Worm (Caenorhabditis elegans) whole organism, L1 larva: ENCODE results near the gene htz-1.
A peak's percentile ranks its signal among the peaks of the same experiment; 100 is the strongest.

ENCODE experiments used
- C04F5.9 ChIP-seq: sonication (generic microtip); optimal IDR thresholded peaks from 2 replicates; lab custom pipeline; 2016; ENCODE audit warnings: missing genetic modification characterization, missing compliant biosample characterization
- C34B4.2 ChIP-seq: sonication (generic microtip); optimal IDR thresholded peaks from 2 replicates; lab custom pipeline; 2017; ENCODE audit warnings: mild to moderate bottlenecking, missing genetic modification characterization, missing compliant biosample characterization
- F16B12.6 ChIP-seq: fragments of 150-350 bp; optimal IDR thresholded peaks from 2 replicates; lab custom pipeline; 2014; ENCODE audit warnings: missing biosample characterization, missing genetic modification characterization
- aha-1 ChIP-seq: fragments of 150-350 bp; optimal IDR thresholded peaks from 2 replicates; lab custom pipeline; 2014; ENCODE audit warnings: missing biosample characterization, missing genetic modification characterization
- aly-2 ChIP-seq: fragments of 150-350 bp; optimal IDR thresholded peaks from 2 replicates; lab custom pipeline; 2014; ENCODE audit warnings: missing biosample characterization, missing genetic modification characterization
- ama-1 ChIP-seq: fragments of 150-350 bp; optimal IDR thresholded peaks from 2 replicates; lab custom pipeline; 2014
- blmp-1 ChIP-seq: fragments of 150-350 bp; optimal IDR thresholded peaks from 2 replicates; lab custom pipeline; 2014; ENCODE audit warnings: missing biosample characterization, missing genetic modification characterization
- ceh-63 ChIP-seq: fragments of 200-800 bp; sonication (Bioruptor generic); optimal IDR thresholded peaks from 2 replicates; lab custom pipeline; 2018; ENCODE audit warnings: mild to moderate bottlenecking, missing genetic modification characterization, missing compliant biosample characterization
- ceh-8 ChIP-seq: fragments of 200-800 bp; sonication (Bioruptor generic); optimal IDR thresholded peaks from 2 replicates; lab custom pipeline; 2018; ENCODE audit warnings: mild to moderate bottlenecking, missing genetic modification characterization, moderate library complexity, missing compliant biosample characterization
- ceh-82 ChIP-seq, 3 experiments: fragments of 150-350 bp in 1 of 3; sonication (generic microtip) in 2 of 3; optimal IDR thresholded peaks; 2 replicates each; lab custom pipeline; 2014 to 2017; ENCODE audit warnings: missing biosample characterization in 3 of 3, missing genetic modification characterization in 3 of 3
- ceh-88 ChIP-seq: fragments of 200-800 bp; sonication (Bioruptor generic); IDR thresholded peaks from 2 replicates; pipeline ENCODE4 v1.3.6; 2022; ENCODE audit warnings: missing genetic modification characterization, missing compliant biosample characterization
- ceh-90 ChIP-seq: sonication (generic microtip); optimal IDR thresholded peaks from 2 replicates; lab custom pipeline; 2016; ENCODE audit warnings: missing genetic modification characterization, missing compliant biosample characterization
- ces-1 ChIP-seq: fragments of 150-350 bp; optimal IDR thresholded peaks from 2 replicates; lab custom pipeline; 2014; ENCODE audit warnings: missing biosample characterization, missing genetic modification reagents, missing genetic modification characterization
- dsc-1 ChIP-seq: sonication (generic microtip); optimal IDR thresholded peaks from 2 replicates; lab custom pipeline; 2016; ENCODE audit warnings: mild to moderate bottlenecking, missing genetic modification characterization, missing compliant biosample characterization
- efl-3 ChIP-seq: fragments of 200-800 bp; sonication (Bioruptor generic); optimal IDR thresholded peaks from 2 replicates; lab custom pipeline; 2018; ENCODE audit warnings: mild to moderate bottlenecking, missing genetic modification characterization, missing compliant biosample characterization
- egl-13 ChIP-seq: sonication (generic microtip); optimal IDR thresholded peaks from 2 replicates; lab custom pipeline; 2016; ENCODE audit warnings: missing genotype, missing genetic modification reagents, missing genetic modification characterization, missing compliant biosample characterization
- egl-27 ChIP-seq, 2 experiments: fragments of 150-350 bp in 1 of 2; sonication (generic microtip); optimal IDR thresholded peaks; 3 replicates each; lab custom pipeline; 2017 to 2018; ENCODE audit warnings: missing biosample characterization in 2 of 2, missing genetic modification characterization in 2 of 2, missing genetic modification reagents in 2 of 2
- elt-3 ChIP-seq, 6 experiments: fragments of 150-350 bp in 1 of 6; sonication (generic microtip); optimal IDR thresholded peaks; 2 replicates each; lab custom pipeline; 2017 to 2018; ENCODE audit warnings: missing biosample characterization in 6 of 6, missing genetic modification characterization in 6 of 6, inconsistent platforms in 1 of 6
- ets-5 ChIP-seq: fragments of 200-800 bp; sonication (Bioruptor generic); IDR thresholded peaks from 2 replicates; pipeline ENCODE4 v1.3.6; 2022; ENCODE audit warnings: missing genetic modification characterization, missing compliant biosample characterization
- fkh-8 ChIP-seq: sonication (generic microtip); optimal IDR thresholded peaks from 2 replicates; lab custom pipeline; 2016; ENCODE audit warnings: mild to moderate bottlenecking, missing genetic modification characterization, missing compliant biosample characterization
- fos-1 ChIP-seq: fragments of 150-350 bp; optimal IDR thresholded peaks from 2 replicates; lab custom pipeline; 2014; ENCODE audit warnings: missing biosample characterization, missing genetic modification characterization
- grh-1 ChIP-seq: fragments of 200-800 bp; sonication (Bioruptor generic); IDR thresholded peaks from 2 replicates; pipeline ENCODE4 v1.3.6; 2022; ENCODE audit warnings: missing genetic modification reagents, missing genetic modification characterization, missing compliant biosample characterization
- hlh-17 ChIP-seq: fragments of 200-800 bp; sonication (Bioruptor generic); optimal IDR thresholded peaks from 2 replicates; lab custom pipeline; 2018; ENCODE audit warnings: missing genetic modification characterization, mild to moderate bottlenecking, missing compliant biosample characterization, moderate library complexity, borderline replicate concordance
- hpl-2 ChIP-seq: fragments of 150-350 bp; optimal IDR thresholded peaks from 2 replicates; lab custom pipeline; 2014; ENCODE audit warnings: missing biosample characterization, missing genetic modification reagents, missing genetic modification characterization
- irx-1 ChIP-seq: sonication (generic microtip); optimal IDR thresholded peaks from 2 replicates; lab custom pipeline; 2016; ENCODE audit warnings: missing genetic modification characterization, missing compliant biosample characterization
- jun-1 ChIP-seq: fragments of 150-350 bp; optimal IDR thresholded peaks from 2 replicates; lab custom pipeline; 2014; ENCODE audit warnings: missing biosample characterization, missing genetic modification reagents, missing genetic modification characterization
- lin-14 ChIP-seq: fragments of 200-800 bp; sonication (Bioruptor generic); optimal IDR thresholded peaks from 2 replicates; lab custom pipeline; 2018; ENCODE audit warnings: mild to moderate bottlenecking, missing genetic modification characterization, moderate library complexity, missing compliant biosample characterization
- lin-15B ChIP-seq: fragments of 150-350 bp; sonication (generic microtip); optimal IDR thresholded peaks from 3 replicates; lab custom pipeline; 2014; ENCODE audit warnings: missing biosample characterization, missing genetic modification characterization
- lin-39 ChIP-seq: fragments of 150-350 bp; optimal IDR thresholded peaks from 2 replicates; lab custom pipeline; 2014; ENCODE audit warnings: missing biosample characterization, missing genetic modification reagents, missing genetic modification characterization
- lir-3 ChIP-seq: sonication (generic microtip); optimal IDR thresholded peaks from 2 replicates; lab custom pipeline; 2016; ENCODE audit warnings: mild to moderate bottlenecking, missing genetic modification characterization, moderate library complexity, missing compliant biosample characterization; ENCODE audit not compliant: poor library complexity
- mdl-1 ChIP-seq, 2 experiments: fragments of 150-350 bp; optimal IDR thresholded peaks; 2 replicates each; lab custom pipeline; 2014 to 2017; ENCODE audit warnings: missing biosample characterization in 2 of 2, missing genetic modification characterization in 2 of 2, inconsistent platforms in 1 of 2
- mep-1 ChIP-seq: fragments of 150-350 bp; optimal IDR thresholded peaks from 2 replicates; lab custom pipeline; 2014; ENCODE audit warnings: missing biosample characterization, missing genetic modification characterization
- nhr-11 ChIP-seq: fragments of 150-350 bp; optimal IDR thresholded peaks from 2 replicates; lab custom pipeline; 2014; ENCODE audit warnings: missing biosample characterization, missing genetic modification characterization
- nhr-12 ChIP-seq: sonication (generic microtip); optimal IDR thresholded peaks from 2 replicates; lab custom pipeline; 2017; ENCODE audit warnings: missing biosample characterization, missing genetic modification characterization
- nhr-19 ChIP-seq: fragments of 200-800 bp; sonication (Bioruptor generic); conservative IDR thresholded peaks from 2 replicates; pipeline ENCODE4 v1.3.6; 2022; ENCODE audit warnings: missing genetic modification characterization, missing compliant biosample characterization
- nhr-237 ChIP-seq: fragments of 150-350 bp; optimal IDR thresholded peaks from 2 replicates; lab custom pipeline; 2014; ENCODE audit warnings: missing biosample characterization, missing genetic modification characterization
- nhr-28 ChIP-seq: fragments of 150-350 bp; optimal IDR thresholded peaks from 2 replicates; lab custom pipeline; 2014; ENCODE audit warnings: missing biosample characterization, missing genetic modification characterization
- nhr-47 ChIP-seq: sonication (generic microtip); optimal IDR thresholded peaks from 2 replicates; lab custom pipeline; 2016; ENCODE audit warnings: mild to moderate bottlenecking, missing genetic modification characterization, moderate library complexity, missing compliant biosample characterization
- nhr-71 ChIP-seq: sonication (generic microtip); optimal IDR thresholded peaks from 2 replicates; lab custom pipeline; 2016; ENCODE audit warnings: mild to moderate bottlenecking, missing genetic modification characterization, moderate library complexity, missing compliant biosample characterization
- nhr-76 ChIP-seq: sonication (generic microtip); optimal IDR thresholded peaks from 2 replicates; lab custom pipeline; 2017; ENCODE audit warnings: missing biosample characterization, missing genetic modification characterization
- nhr-77 ChIP-seq: fragments of 150-350 bp; optimal IDR thresholded peaks from 2 replicates; lab custom pipeline; 2014; ENCODE audit warnings: missing biosample characterization, missing genetic modification characterization
- nhr-84 ChIP-seq: sonication (generic microtip); optimal IDR thresholded peaks from 2 replicates; lab custom pipeline; 2017; ENCODE audit warnings: missing biosample characterization, missing genetic modification characterization
- nhr-85 ChIP-seq: sonication (generic microtip); peaks from one replicate; lab custom pipeline; 2016; ENCODE audit warnings: missing genetic modification characterization, inconsistent platforms, missing compliant biosample characterization
- nhr-90 ChIP-seq: sonication (generic microtip); optimal IDR thresholded peaks from 2 replicates; lab custom pipeline; 2016; ENCODE audit warnings: mild to moderate bottlenecking, missing genetic modification characterization, missing compliant biosample characterization; ENCODE audit not compliant: poor library complexity
- skn-1 ChIP-seq: fragments of 150-350 bp; optimal IDR thresholded peaks from 2 replicates; lab custom pipeline; 2014; ENCODE audit warnings: missing biosample characterization, missing genetic modification characterization
- snu-23 ChIP-seq: sonication (generic microtip); optimal IDR thresholded peaks from 2 replicates; lab custom pipeline; 2016; ENCODE audit warnings: missing genetic modification characterization, missing compliant biosample characterization
- sup-37 ChIP-seq: fragments of 200-800 bp; sonication (Bioruptor generic); optimal IDR thresholded peaks from 2 replicates; lab custom pipeline; 2018; ENCODE audit warnings: mild to moderate bottlenecking, missing genetic modification characterization, missing compliant biosample characterization
- swsn-7 ChIP-seq: sonication (generic microtip); optimal IDR thresholded peaks from 2 replicates; lab custom pipeline; 2016; ENCODE audit warnings: missing genetic modification characterization, missing compliant biosample characterization
- tlp-1 ChIP-seq: fragments of 150-350 bp; optimal IDR thresholded peaks from 2 replicates; lab custom pipeline; 2014; ENCODE audit warnings: missing biosample characterization, missing genetic modification characterization
- unc-130 ChIP-seq: fragments of 150-350 bp; optimal IDR thresholded peaks from 2 replicates; lab custom pipeline; 2017; ENCODE audit warnings: missing biosample characterization, missing genetic modification characterization, inconsistent platforms
- unc-86 ChIP-seq: sonication (generic microtip); optimal IDR thresholded peaks from 2 replicates; lab custom pipeline; 2016; ENCODE audit warnings: missing genetic modification characterization, missing compliant biosample characterization
- unc-98 ChIP-seq: fragments of 200-800 bp; sonication (Bioruptor generic); IDR thresholded peaks from 2 replicates; pipeline ENCODE4 v1.3.6; 2022; ENCODE audit warnings: missing genetic modification characterization, missing compliant biosample characterization
- vab-15 ChIP-seq: sonication (generic microtip); optimal IDR thresholded peaks from 2 replicates; lab custom pipeline; 2017; ENCODE audit warnings: missing genotype, mild to moderate bottlenecking, missing genetic modification characterization, missing compliant biosample characterization
- zag-1 ChIP-seq: fragments of 150-350 bp; optimal IDR thresholded peaks from 2 replicates; lab custom pipeline; 2014; ENCODE audit warnings: missing biosample characterization, missing genetic modification characterization
- ztf-4 ChIP-seq: fragments of 150-350 bp; optimal IDR thresholded peaks from 2 replicates; lab custom pipeline; 2014; ENCODE audit warnings: missing biosample characterization, missing genetic modification characterization

Gene htz-1

DNA sequence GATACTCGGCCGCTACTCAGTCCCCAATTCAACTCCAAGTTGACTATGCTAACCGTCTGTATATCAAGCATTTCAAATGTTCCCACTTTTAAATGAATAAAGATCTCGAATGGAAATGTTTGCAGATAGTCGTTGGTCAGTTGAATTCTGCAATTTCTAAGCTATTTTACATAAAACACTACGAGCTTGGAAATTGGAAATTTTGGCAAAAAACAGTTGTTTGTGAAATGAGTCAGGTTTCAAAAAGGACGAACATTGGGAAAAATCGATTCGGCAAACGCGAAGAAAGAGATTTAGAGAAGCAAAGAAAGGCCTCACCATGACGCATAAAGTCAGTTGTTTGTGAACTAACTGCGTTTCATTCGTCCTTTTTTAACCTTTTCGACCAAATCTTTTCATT lies 868 bp downstream of the htz-1 start (continued):
- TF ChIP-seq ceh-88 (GFP tag; lab: Robert Waterston, UW) (no peak), mep-1 (peak; percentile 72), jun-1 (peak; percentile 47), nhr-77 (tag; lab: Kevin White, UChicago) (peak; percentile 37), unc-98 (GFP tag; lab: Robert Waterston, UW) (no peak), nhr-71 (tag; lab: Kevin White, UChicago) (peak; percentile 63), ets-5 (GFP tag; lab: Robert Waterston, UW) (no peak), nhr-12 (tag; lab: Kevin White, UChicago) (no peak), C04F5.9 (tag; lab: Kevin White, UChicago) (no peak), nhr-237 (no peak), lin-15B (no peak), tlp-1 (tag; lab: Kevin White, UChicago) (no peak), C34B4.2 (tag; lab: Kevin White, UChicago) (no peak), ceh-90 (tag; lab: Kevin White, UChicago) (no peak), lin-14 (peak; percentile 58), vab-15 (no peak), elt-3 (tag; optimal IDR thresholded peaks at IDR 0.05; lab: Kevin White, UChicago) (peak in 1 of 6 experiments; percentile 15), nhr-28 (tag; lab: Kevin White, UChicago) (no peak), blmp-1 (tag; lab: Kevin White, UChicago) (no peak), ama-1 (lab: Kevin White, UChicago) (peak; percentile 74), dsc-1 (no peak), nhr-19 (GFP tag; lab: Robert Waterston, UW) (peak; percentile 26; the same call in 1 of the 2 replicates), egl-13 (tag; lab: Kevin White, UChicago) (no peak), nhr-84 (no peak), ztf-4 (no peak), unc-86 (tag; lab: Kevin White, UChicago) (no peak), hpl-2 (peak; percentile 10), egl-27 (tag; optimal IDR thresholded peaks at IDR 0.05; lab: Kevin White, UChicago) (no peak), nhr-11 (no peak), fos-1 (tag; lab: Kevin White, UChicago) (peak; percentile 34), F16B12.6 (tag; lab: Kevin White, UChicago) (no peak), nhr-47 (tag; lab: Kevin White, UChicago) (peak; percentile 35), grh-1 (no peak), nhr-76 (tag; lab: Kevin White, UChicago) (no peak), nhr-85 (tag; lab: Kevin White, UChicago) (peak; percentile 39), ces-1 (no peak), unc-130 (tag; lab: Kevin White, UChicago) (no peak), hlh-17 (no peak), lin-39 (no peak), sup-37 (GFP tag; lab: Kevin White, UChicago) (no peak), nhr-90 (tag; lab: Kevin White, UChicago) (no peak), fkh-8 (tag; lab: Kevin White, UChicago) (no peak), skn-1 (tag; lab: Kevin White, UChicago) (no peak), zag-1 (tag; lab: Kevin White, UChicago) (no peak), ceh-82 (tag; optimal IDR thresholded peaks at IDR 0.05; lab: Kevin White, UChicago) (peak in 2 of 3 experiments; percentile 16), efl-3 (no peak), irx-1 (tag; lab: Kevin White, UChicago) (no peak), aha-1 (tag; lab: Kevin White, UChicago) (no peak), swsn-7 (tag; lab: Kevin White, UChicago) (peak; percentile 41), aly-2 (tag; lab: Kevin White, UChicago) (peak; percentile 16), lir-3 (tag; lab: Kevin White, UChicago) (no peak), ceh-8 (no peak), mdl-1 (tag; optimal IDR thresholded peaks at IDR 0.05; lab: Kevin White, UChicago) (peak in 1 of 2 experiments; percentile 43), snu-23 (peak; percentile 44), ceh-63 (GFP tag; lab: Kevin White, UChicago) (no peak)
